Worm (Caenorhabditis elegans) whole organism, late embryonic: ENCODE results near the gene Y82E9BR.6.

Source experiments
- C08G9.2 ChIP-seq: sonication (generic microtip); optimal IDR thresholded peaks from 2 replicates; lab custom pipeline; 2016; ENCODE audit warnings: mild to moderate bottlenecking, missing genetic modification characterization, moderate library complexity, missing compliant biosample characterization
- C38D4.7 ChIP-seq: fragments of 200-800 bp; sonication (Bioruptor generic); optimal IDR thresholded peaks from 2 replicates; lab custom pipeline; 2018; ENCODE audit warnings: mild to moderate bottlenecking, missing genetic modification characterization, moderate library complexity, missing compliant biosample characterization
- F13H6.1 ChIP-seq: sonication (generic microtip); optimal IDR thresholded peaks from 2 replicates; lab custom pipeline; 2016; ENCODE audit warnings: missing genetic modification characterization, missing compliant biosample characterization
- K09A11.1 ChIP-seq: sonication (generic microtip); optimal IDR thresholded peaks from 2 replicates; lab custom pipeline; 2017; ENCODE audit warnings: antibody characterized with exemption, mild to moderate bottlenecking, missing genetic modification characterization, missing compliant biosample characterization; ENCODE audit not compliant: insufficient read depth
- T23F11.4 ChIP-seq: fragments of 200-800 bp; sonication (Bioruptor generic); optimal IDR thresholded peaks from 2 replicates; lab custom pipeline; 2018; ENCODE audit warnings: mild to moderate bottlenecking, missing genetic modification characterization, missing compliant biosample characterization
- Y22D7AL.16 ChIP-seq: sonication (generic microtip); optimal IDR thresholded peaks from 2 replicates; lab custom pipeline; 2016; ENCODE audit warnings: missing genetic modification characterization, missing compliant biosample characterization
- ahr-1 ChIP-seq: sonication (generic microtip); optimal IDR thresholded peaks from 2 replicates; lab custom pipeline; 2016; ENCODE audit warnings: missing genetic modification characterization, missing compliant biosample characterization
- ama-1 ChIP-seq: fragments of 150-350 bp; optimal IDR thresholded peaks from 2 replicates; lab custom pipeline; 2014
- ceh-18 ChIP-seq: sonication (generic microtip); optimal IDR thresholded peaks from 2 replicates; lab custom pipeline; 2016; ENCODE audit warnings: missing genetic modification characterization, missing compliant biosample characterization
- ceh-19 ChIP-seq: fragments of 200-800 bp; sonication (Bioruptor generic); optimal IDR thresholded peaks from 2 replicates; lab custom pipeline; 2018; ENCODE audit warnings: mild to moderate bottlenecking, missing genetic modification characterization, missing compliant biosample characterization
- ceh-2 ChIP-seq: sonication (generic microtip); optimal IDR thresholded peaks from 2 replicates; lab custom pipeline; 2016; ENCODE audit warnings: missing genotype, missing genetic modification characterization, missing compliant biosample characterization
- ceh-22 ChIP-seq: sonication (generic microtip); optimal IDR thresholded peaks from 2 replicates; lab custom pipeline; 2017; ENCODE audit warnings: missing biosample characterization, missing genetic modification characterization
- ceh-30 ChIP-seq: fragments of 150-350 bp; optimal IDR thresholded peaks from 2 replicates; lab custom pipeline; 2014; ENCODE audit warnings: missing biosample characterization, missing genetic modification characterization
- ceh-31 ChIP-seq: sonication (generic microtip); optimal IDR thresholded peaks from 2 replicates; lab custom pipeline; 2016; ENCODE audit warnings: missing genetic modification characterization, missing compliant biosample characterization
- ceh-34 ChIP-seq: sonication (generic microtip); optimal IDR thresholded peaks from 2 replicates; lab custom pipeline; 2016; ENCODE audit warnings: mild to moderate bottlenecking, missing genetic modification characterization, missing compliant biosample characterization
- ceh-45 ChIP-seq: fragments of 200-800 bp; sonication (Bioruptor generic); IDR thresholded peaks from 2 replicates; pipeline ENCODE4 v1.3.6; 2022; ENCODE audit warnings: missing genetic modification reagents, missing genetic modification characterization, missing compliant biosample characterization
- ceh-48 ChIP-seq: sonication (generic microtip); optimal IDR thresholded peaks from 2 replicates; lab custom pipeline; 2016; ENCODE audit warnings: missing genetic modification characterization, inconsistent platforms, missing compliant biosample characterization
- che-1 ChIP-seq: sonication (generic microtip); optimal IDR thresholded peaks from 2 replicates; lab custom pipeline; 2016; ENCODE audit warnings: mild to moderate bottlenecking, missing genetic modification characterization, missing compliant biosample characterization
- dmd-4 ChIP-seq: sonication (generic microtip); optimal IDR thresholded peaks from 2 replicates; lab custom pipeline; 2016; ENCODE audit warnings: borderline replicate concordance, missing genetic modification characterization, missing compliant biosample characterization
- dve-1 ChIP-seq: sonication (generic microtip); optimal IDR thresholded peaks from 2 replicates; lab custom pipeline; 2017; ENCODE audit warnings: antibody characterized with exemption, mild to moderate bottlenecking, missing genetic modification characterization, missing compliant biosample characterization
- elt-2 ChIP-seq: sonication (generic microtip); optimal IDR thresholded peaks from 2 replicates; lab custom pipeline; 2016; ENCODE audit warnings: missing genetic modification reagents, missing genetic modification characterization, missing compliant biosample characterization
- elt-4 ChIP-seq: sonication (generic microtip); optimal IDR thresholded peaks from 2 replicates; lab custom pipeline; 2016; ENCODE audit warnings: missing genetic modification characterization, missing compliant biosample characterization
- ets-4 ChIP-seq: sonication (generic microtip); optimal IDR thresholded peaks from 2 replicates; lab custom pipeline; 2016; ENCODE audit warnings: missing genetic modification characterization, missing compliant biosample characterization
- fax-1 ChIP-seq: sonication (generic microtip); optimal IDR thresholded peaks from 2 replicates; lab custom pipeline; 2016; ENCODE audit warnings: missing genotype, missing genetic modification characterization, missing compliant biosample characterization
- fkh-6 ChIP-seq: sonication (generic microtip); optimal IDR thresholded peaks from 2 replicates; lab custom pipeline; 2016; ENCODE audit warnings: missing genetic modification characterization, missing compliant biosample characterization
- gmeb-2 ChIP-seq: sonication (generic microtip); optimal IDR thresholded peaks from 2 replicates; lab custom pipeline; 2016; ENCODE audit warnings: missing genetic modification characterization, inconsistent platforms, missing compliant biosample characterization
- hlh-13 ChIP-seq: fragments of 200-800 bp; sonication (Bioruptor generic); optimal IDR thresholded peaks from 2 replicates; lab custom pipeline; 2018; ENCODE audit warnings: mild to moderate bottlenecking, missing genetic modification characterization, missing compliant biosample characterization
- hlh-15 ChIP-seq: sonication (generic microtip); optimal IDR thresholded peaks from 2 replicates; lab custom pipeline; 2016; ENCODE audit warnings: missing genetic modification characterization, missing compliant biosample characterization
- hlh-6 ChIP-seq: sonication (generic microtip); optimal IDR thresholded peaks from 2 replicates; lab custom pipeline; 2016; ENCODE audit warnings: missing genotype, missing genetic modification characterization, missing compliant biosample characterization
- lin-11 ChIP-seq: fragments of 200-800 bp; sonication (Bioruptor generic); optimal IDR thresholded peaks from 2 replicates; lab custom pipeline; 2018; ENCODE audit warnings: mild to moderate bottlenecking, missing genetic modification characterization, missing compliant biosample characterization
- madf-2 ChIP-seq: sonication (generic microtip); optimal IDR thresholded peaks from 2 replicates; lab custom pipeline; 2017; ENCODE audit warnings: missing genetic modification characterization, missing compliant biosample characterization
- mec-3 ChIP-seq: sonication (generic microtip); optimal IDR thresholded peaks from 2 replicates; lab custom pipeline; 2016; ENCODE audit warnings: borderline replicate concordance, missing genetic modification characterization, missing compliant biosample characterization
- nfya-1 ChIP-seq: sonication (generic microtip); optimal IDR thresholded peaks from 2 replicates; lab custom pipeline; 2017; ENCODE audit warnings: missing genetic modification characterization, mild to moderate bottlenecking, missing compliant biosample characterization, antibody characterized with exemption, moderate library complexity
- nhr-11 ChIP-seq: fragments of 150-350 bp; optimal IDR thresholded peaks from 2 replicates; lab custom pipeline; 2014; ENCODE audit warnings: missing biosample characterization, missing genetic modification characterization
- nhr-232 ChIP-seq: sonication (generic microtip); optimal IDR thresholded peaks from 2 replicates; lab custom pipeline; 2016; ENCODE audit warnings: missing genetic modification characterization, missing compliant biosample characterization
- odd-2 ChIP-seq: sonication (generic microtip); optimal IDR thresholded peaks from 2 replicates; lab custom pipeline; 2017; ENCODE audit warnings: antibody characterized with exemption, mild to moderate bottlenecking, missing genetic modification characterization, missing compliant biosample characterization
- pag-3 ChIP-seq: sonication (generic microtip); optimal IDR thresholded peaks from 2 replicates; lab custom pipeline; 2016; ENCODE audit warnings: missing compliant biosample characterization, missing genetic modification characterization, borderline replicate concordance
- pat-9 ChIP-seq: fragments of 200-800 bp; sonication (Bioruptor generic); optimal IDR thresholded peaks from 2 replicates; lab custom pipeline; 2018; ENCODE audit warnings: mild to moderate bottlenecking, missing genetic modification characterization, moderate library complexity, missing compliant biosample characterization
- pax-1 ChIP-seq: fragments of 150-350 bp; optimal IDR thresholded peaks from 2 replicates; lab custom pipeline; 2014; ENCODE audit warnings: missing biosample characterization, missing genetic modification characterization
- pha-2 ChIP-seq: sonication (generic microtip); optimal IDR thresholded peaks from 2 replicates; lab custom pipeline; 2017; ENCODE audit warnings: mild to moderate bottlenecking, missing genetic modification characterization, missing compliant biosample characterization
- pha-4 ChIP-seq: fragments of 150-350 bp; optimal IDR thresholded peaks from 2 replicates; lab custom pipeline; 2018; ENCODE audit warnings: missing biosample characterization, missing genetic modification reagents, missing genetic modification characterization
- pros-1 ChIP-seq: fragments of 150-350 bp; optimal IDR thresholded peaks from 2 replicates; lab custom pipeline; 2014; ENCODE audit warnings: missing biosample characterization, missing genetic modification reagents, missing genetic modification characterization
- ref-2 ChIP-seq: sonication (generic microtip); optimal IDR thresholded peaks from 2 replicates; lab custom pipeline; 2016; ENCODE audit warnings: missing genetic modification characterization, missing compliant biosample characterization
- sdc-2 ChIP-seq: sonication (generic microtip); optimal IDR thresholded peaks from 2 replicates; lab custom pipeline; 2016; ENCODE audit warnings: missing genotype, missing genetic modification characterization, missing compliant biosample characterization
- sox-2 ChIP-seq: fragments of 200-800 bp; sonication (Bioruptor generic); IDR thresholded peaks from 2 replicates; pipeline ENCODE4 v1.3.6; 2022; ENCODE audit warnings: missing genetic modification reagents, missing genetic modification characterization, missing compliant biosample characterization
- sox-4 ChIP-seq: sonication (generic microtip); optimal IDR thresholded peaks from 2 replicates; lab custom pipeline; 2017; ENCODE audit warnings: mild to moderate bottlenecking, missing genetic modification characterization, inconsistent platforms, missing compliant biosample characterization
- syd-9 ChIP-seq: sonication (generic microtip); optimal IDR thresholded peaks from 2 replicates; lab custom pipeline; 2016; ENCODE audit warnings: mild to moderate bottlenecking, missing genetic modification characterization, moderate library complexity, missing compliant biosample characterization
- tbx-2 ChIP-seq: sonication (generic microtip); optimal IDR thresholded peaks from 2 replicates; lab custom pipeline; 2016; ENCODE audit warnings: missing genetic modification characterization, missing compliant biosample characterization
- tbx-7 ChIP-seq: sonication (generic microtip); optimal IDR thresholded peaks from 2 replicates; lab custom pipeline; 2016; ENCODE audit warnings: missing genotype, missing genetic modification characterization, missing compliant biosample characterization
- ttx-3 ChIP-seq: sonication (generic microtip); optimal IDR thresholded peaks from 2 replicates; lab custom pipeline; 2016; ENCODE audit warnings: missing genetic modification reagents, missing genetic modification characterization, missing compliant biosample characterization
- unc-55 ChIP-seq: sonication (generic microtip); optimal IDR thresholded peaks from 2 replicates; lab custom pipeline; 2017; ENCODE audit warnings: missing biosample characterization, missing genetic modification reagents, missing genetic modification characterization
- unc-86 ChIP-seq: sonication (generic microtip); optimal IDR thresholded peaks from 2 replicates; lab custom pipeline; 2016; ENCODE audit warnings: missing genetic modification characterization, missing compliant biosample characterization
- zip-5 ChIP-seq: sonication (generic microtip); optimal IDR thresholded peaks from 2 replicates; lab custom pipeline; 2016; ENCODE audit warnings: missing genetic modification characterization, missing compliant biosample characterization
- ztf-16 ChIP-seq: sonication (generic microtip); optimal IDR thresholded peaks from 2 replicates; lab custom pipeline; 2017; ENCODE audit warnings: missing genetic modification characterization, missing compliant biosample characterization

The Y82E9BR.6 gene

ce11 chrIII:1424305-1424704 lies 43.3 kb downstream of the Y82E9BR.6 start:
- TF ChIP-seq ceh-34 (peak; percentile 60), ets-4 (no peak), elt-2 (peak; percentile 63), gmeb-2 (tag; lab: Kevin White, UChicago) (peak; percentile 64), ttx-3 (tag; lab: Kevin White, UChicago) (peak; percentile 55), tbx-2 (tag; lab: Kevin White, UChicago) (peak; percentile 70), zip-5 (no peak), unc-55 (GFP tag; lab: Kevin White, UChicago) (no peak), ceh-18 (tag; lab: Kevin White, UChicago) (peak; percentile 42), ama-1 (lab: Kevin White, UChicago) (no peak), dve-1 (tag; lab: Kevin White, UChicago) (peak; percentile 40), hlh-13 (GFP tag; lab: Kevin White, UChicago) (peak; percentile 22), fax-1 (tag; lab: Kevin White, UChicago) (peak; percentile 17), hlh-6 (tag; lab: Kevin White, UChicago) (peak; percentile 69), syd-9 (tag; lab: Kevin White, UChicago) (no peak), K09A11.1 (tag; lab: Kevin White, UChicago) (no peak), che-1 (peak; percentile 76), pros-1 (tag; lab: Kevin White, UChicago) (no peak), pag-3 (tag; lab: Kevin White, UChicago) (peak; percentile 34), ceh-48 (tag; lab: Kevin White, UChicago) (peak; percentile 42), ref-2 (tag; lab: Kevin White, UChicago) (peak; percentile 50), nfya-1 (tag; lab: Kevin White, UChicago) (peak; percentile 60), pax-1 (tag; lab: Kevin White, UChicago) (no peak), odd-2 (tag; lab: Kevin White, UChicago) (no peak), ceh-2 (peak; percentile 10), ceh-31 (peak; percentile 57), pat-9 (tag; lab: Kevin White, UChicago) (peak; percentile 40), hlh-15 (tag; lab: Kevin White, UChicago) (peak; percentile 62), ceh-30 (tag; lab: Kevin White, UChicago) (no peak), ceh-22 (tag; lab: Kevin White, UChicago) (no peak), sox-2 (GFP tag; lab: Robert Waterston, UW) (peak; percentile 36; the same call in 1 of the 2 replicates), unc-86 (tag; lab: Kevin White, UChicago) (peak; percentile 38), madf-2 (tag; lab: Kevin White, UChicago) (peak; percentile 76), elt-4 (tag; lab: Kevin White, UChicago) (no peak), lin-11 (peak; percentile 41), ceh-45 (GFP tag; lab: Robert Waterston, UW) (peak; percentile 72; the same call in 1 of the 2 replicates), F13H6.1 (peak; percentile 29), sox-4 (tag; lab: Kevin White, UChicago) (peak; percentile 81), T23F11.4 (GFP tag; lab: Kevin White, UChicago) (peak; percentile 9), tbx-7 (no peak), fkh-6 (tag; lab: Kevin White, UChicago) (peak; percentile 73), mec-3 (tag; lab: Kevin White, UChicago) (no peak), pha-4 (no peak), ztf-16 (tag; lab: Kevin White, UChicago) (peak; percentile 47), Y22D7AL.16 (tag; lab: Kevin White, UChicago) (peak; percentile 71), pha-2 (peak; percentile 41), dmd-4 (tag; lab: Kevin White, UChicago) (peak; percentile 45), ahr-1 (tag; lab: Kevin White, UChicago) (peak; percentile 45), C38D4.7 (GFP tag; lab: Kevin White, UChicago) (peak; percentile 65), ceh-19 (GFP tag; lab: Kevin White, UChicago) (peak; percentile 54), C08G9.2 (tag; lab: Kevin White, UChicago) (peak; percentile 65), nhr-232 (tag; lab: Kevin White, UChicago) (peak; percentile 43), nhr-11 (tag; lab: Kevin White, UChicago) (no peak), sdc-2 (tag; lab: Kevin White, UChicago) (peak; percentile 55)
